Fruit fly (Drosophila melanogaster) whole organism, embryonic: ENCODE data around the gene CG7272.

ENCODE experiments used
- CG10209 ChIP-seq: fragments of 200-800 bp; sonication (Bioruptor generic); optimal IDR thresholded peaks from 3 replicates; lab custom pipeline; 2017; ENCODE audit warnings: missing biosample characterization, mild to moderate bottlenecking, missing genetic modification characterization, missing genetic modification reagents
- CG10267 ChIP-seq: fragments of 200-800 bp; sonication (Bioruptor generic); optimal IDR thresholded peaks from 2 replicates; lab custom pipeline; 2018; ENCODE audit warnings: missing biosample characterization, mild to moderate bottlenecking, missing genetic modification characterization, moderate library complexity
- CG10543 ChIP-seq: fragments of 200-800 bp; sonication (Bioruptor generic); optimal IDR thresholded peaks from 3 replicates; lab custom pipeline; 2017; ENCODE audit warnings: missing biosample characterization, mild to moderate bottlenecking, missing genetic modification characterization, moderate library complexity
- CG10979 ChIP-seq: fragments of 200-800 bp; sonication (Bioruptor generic); optimal IDR thresholded peaks from 2 replicates; lab custom pipeline; 2018; ENCODE audit warnings: missing biosample characterization, mild to moderate bottlenecking, missing genetic modification characterization, moderate library complexity
- CG11723 ChIP-seq: fragments of 200-800 bp; sonication (Bioruptor generic); optimal IDR thresholded peaks from 2 replicates; lab custom pipeline; 2017; ENCODE audit warnings: missing biosample characterization, mild to moderate bottlenecking, missing genetic modification characterization
- CG12071 ChIP-seq: fragments of 200-800 bp; sonication (Bioruptor generic); optimal IDR thresholded peaks from 3 replicates; lab custom pipeline; 2018; ENCODE audit warnings: missing biosample characterization, mild to moderate bottlenecking, missing genetic modification characterization
- CG12299 ChIP-seq: fragments of 200-800 bp; sonication (Bioruptor generic); optimal IDR thresholded peaks from 2 replicates; lab custom pipeline; 2018; ENCODE audit warnings: missing biosample characterization, mild to moderate bottlenecking, missing genetic modification characterization
- CG12769 ChIP-seq: fragments of 200-800 bp; sonication (Bioruptor generic); optimal IDR thresholded peaks from 2 replicates; lab custom pipeline; 2019; ENCODE audit warnings: missing biosample characterization, mild to moderate bottlenecking, missing genetic modification characterization, moderate library complexity
- CG13296 ChIP-seq: fragments of 200-800 bp; sonication (Bioruptor generic); optimal IDR thresholded peaks from 3 replicates; lab custom pipeline; 2018; ENCODE audit warnings: missing biosample characterization, mild to moderate bottlenecking, missing genetic modification characterization
- CG14050 ChIP-seq: fragments of 200-800 bp; sonication (Bioruptor generic); IDR thresholded peaks from 3 replicates; pipeline ENCODE4 v1.3.6; 2022; ENCODE audit warnings: missing biosample characterization, missing genetic modification characterization
- CG14710 ChIP-seq: fragments of 200-800 bp; sonication (Bioruptor generic); optimal IDR thresholded peaks from 3 replicates; lab custom pipeline; 2019; ENCODE audit warnings: missing biosample characterization, mild to moderate bottlenecking, missing genetic modification characterization, moderate library complexity
- CG1603 ChIP-seq: fragments of 200-800 bp; sonication (Bioruptor generic); optimal IDR thresholded peaks from 2 replicates; lab custom pipeline; 2019; ENCODE audit warnings: missing biosample characterization, mild to moderate bottlenecking, missing genetic modification characterization, moderate library complexity
- CG17328 ChIP-seq: fragments of 200-800 bp; sonication (Bioruptor generic); IDR thresholded peaks from 2 replicates; pipeline ENCODE4 v1.3.6; 2022; ENCODE audit warnings: missing biosample characterization, missing genetic modification characterization
- CG17359 ChIP-seq: fragments of 200-800 bp; sonication (Bioruptor generic); optimal IDR thresholded peaks from 3 replicates; lab custom pipeline; 2018; ENCODE audit warnings: missing biosample characterization, mild to moderate bottlenecking, missing genetic modification characterization, moderate library complexity
- CG1832 ChIP-seq: fragments of 200-800 bp; sonication (Bioruptor generic); optimal IDR thresholded peaks from 2 replicates; lab custom pipeline; 2017; ENCODE audit warnings: missing biosample characterization, mild to moderate bottlenecking, missing genetic modification characterization, inconsistent platforms
- CG3281 ChIP-seq: fragments of 200-800 bp; sonication (Bioruptor generic); optimal IDR thresholded peaks from 3 replicates; lab custom pipeline; 2017; ENCODE audit warnings: missing biosample characterization, mild to moderate bottlenecking, missing genetic modification characterization
- CG33557 ChIP-seq: fragments of 200-800 bp; sonication (Bioruptor generic); optimal IDR thresholded peaks from 2 replicates; lab custom pipeline; 2019; ENCODE audit warnings: missing biosample characterization, mild to moderate bottlenecking, missing genetic modification characterization, moderate library complexity
- CG3407 ChIP-seq: fragments of 200-800 bp; sonication (Bioruptor generic); optimal IDR thresholded peaks from 2 replicates; lab custom pipeline; 2018; ENCODE audit warnings: missing biosample characterization, mild to moderate bottlenecking, missing genetic modification characterization
- CG34376 ChIP-seq: fragments of 200-800 bp; sonication (Bioruptor generic); optimal IDR thresholded peaks from 2 replicates; lab custom pipeline; 2018; ENCODE audit warnings: missing biosample characterization, mild to moderate bottlenecking, missing genetic modification characterization
- CG3726 ChIP-seq: fragments of 200-800 bp; sonication (Bioruptor generic); IDR thresholded peaks from 3 replicates; pipeline ENCODE4, ENCODE4 v1.3.6; 2022; ENCODE audit warnings: missing biosample characterization, missing genetic modification characterization
- CG4328 ChIP-seq: fragments of 200-800 bp; sonication (Bioruptor generic); optimal IDR thresholded peaks from 3 replicates; lab custom pipeline; 2017; ENCODE audit warnings: missing biosample characterization, missing genetic modification reagents, missing genetic modification characterization
- CG4360 ChIP-seq: fragments of 200-800 bp; sonication (Bioruptor generic); IDR thresholded peaks from 2 replicates; pipeline ENCODE4 v1.3.6; 2022; ENCODE audit warnings: missing biosample characterization, missing genetic modification characterization
- CG4707 ChIP-seq: fragments of 200-800 bp; sonication (Bioruptor generic); optimal IDR thresholded peaks from 2 replicates; lab custom pipeline; 2018; ENCODE audit warnings: missing biosample characterization, mild to moderate bottlenecking, missing genetic modification characterization, moderate library complexity
- CG5180 ChIP-seq: fragments of 200-800 bp; sonication (Bioruptor generic); optimal IDR thresholded peaks from 3 replicates; lab custom pipeline; 2017; ENCODE audit warnings: missing biosample characterization, missing genetic modification characterization, mild to moderate bottlenecking, moderate library complexity, missing genetic modification reagents
- CG6813 ChIP-seq: fragments of 200-800 bp; sonication (Bioruptor generic); optimal IDR thresholded peaks from 2 replicates; lab custom pipeline; 2017; ENCODE audit warnings: missing biosample characterization, missing genetic modification characterization, mild to moderate bottlenecking, moderate library complexity, missing genetic modification reagents
- CG8281 ChIP-seq: fragments of 200-800 bp; sonication (Bioruptor generic); optimal IDR thresholded peaks from 2 replicates; lab custom pipeline; 2018; ENCODE audit warnings: missing biosample characterization, mild to moderate bottlenecking, missing genetic modification characterization, moderate library complexity
- CG8290 ChIP-seq, 3 experiments: fragments of 200-800 bp; sonication (Bioruptor generic); optimal IDR thresholded peaks; 2 replicates each; lab custom pipeline; 2016 to 2019; ENCODE audit warnings: missing biosample characterization in 3 of 3, missing genetic modification characterization in 3 of 3, mild to moderate bottlenecking in 2 of 3, moderate library complexity in 1 of 3
- D19A ChIP-seq: fragments of 200-800 bp; optimal IDR thresholded peaks from 3 replicates; lab custom pipeline; 2019; ENCODE audit warnings: missing biosample characterization, mild to moderate bottlenecking, missing genetic modification characterization, moderate library complexity
- GATAe ChIP-seq: fragments of 200-800 bp; sonication (Bioruptor generic); conservative IDR thresholded peaks from 2 replicates; pipeline ENCODE4 v1.3.6; 2022; ENCODE audit warnings: missing biosample characterization, missing genetic modification characterization
- HLH54F ChIP-seq: fragments of 200-800 bp; sonication (Bioruptor generic); optimal IDR thresholded peaks from 3 replicates; lab custom pipeline; 2016; ENCODE audit warnings: missing biosample characterization, missing genetic modification characterization
- Hmx ChIP-seq: fragments of 200-800 bp; sonication (Bioruptor generic); optimal IDR thresholded peaks from 2 replicates; lab custom pipeline; 2016; ENCODE audit warnings: missing biosample characterization, missing genetic modification characterization
- MTF-1 ChIP-seq: fragments of 200-800 bp; sonication (Bioruptor generic); optimal IDR thresholded peaks from 2 replicates; lab custom pipeline; 2018; ENCODE audit warnings: missing biosample characterization, mild to moderate bottlenecking, missing genetic modification characterization, borderline replicate concordance
- Med ChIP-seq: fragments of 200-800 bp; sonication (Bioruptor generic); peaks from one replicate; lab custom pipeline; 2016; ENCODE audit warnings: missing biosample characterization, missing genetic modification characterization, mild to moderate bottlenecking, inconsistent platforms, moderate library complexity
- Sox100B ChIP-seq: fragments of 200-800 bp; sonication (Bioruptor generic); optimal IDR thresholded peaks from 3 replicates; lab custom pipeline; 2018; ENCODE audit warnings: missing biosample characterization, mild to moderate bottlenecking, missing genetic modification characterization
- Sry-β ChIP-seq: fragments of 200-800 bp; sonication (Bioruptor generic); optimal IDR thresholded peaks from 2 replicates; lab custom pipeline; 2018; ENCODE audit warnings: missing biosample characterization, mild to moderate bottlenecking, missing genetic modification characterization, moderate library complexity
- Vsx1 ChIP-seq: fragments of 200-800 bp; sonication (Bioruptor generic); optimal IDR thresholded peaks from 2 replicates; lab custom pipeline; 2017; ENCODE audit warnings: missing biosample characterization, mild to moderate bottlenecking, missing genetic modification characterization, missing genetic modification reagents
- bsh ChIP-seq, 2 experiments: fragments of 200-800 bp; sonication (Bioruptor generic); optimal IDR thresholded peaks; 2 replicates each; lab custom pipeline; 2017 to 2018; ENCODE audit warnings: mild to moderate bottlenecking in 2 of 2, missing biosample characterization in 2 of 2, missing genetic modification characterization in 2 of 2, moderate library complexity in 1 of 2
- cg ChIP-seq: fragments of 200-800 bp; sonication (Bioruptor generic); optimal IDR thresholded peaks from 3 replicates; lab custom pipeline; 2019; ENCODE audit warnings: missing biosample characterization, mild to moderate bottlenecking, missing genetic modification characterization, moderate library complexity
- ci ChIP-seq: fragments of 200-800 bp; sonication (Bioruptor generic); IDR thresholded peaks from 3 replicates; pipeline ENCODE4 v1.3.6; 2022; ENCODE audit warnings: missing biosample characterization, missing genetic modification characterization
- en ChIP-seq: fragments of 200-800 bp; sonication (Bioruptor generic); optimal IDR thresholded peaks from 2 replicates; lab custom pipeline; 2016; ENCODE audit warnings: missing biosample characterization, missing genetic modification characterization
- eyg ChIP-seq: fragments of 200-800 bp; sonication (Bioruptor generic); optimal IDR thresholded peaks from 3 replicates; lab custom pipeline; 2016; ENCODE audit warnings: missing biosample characterization, missing genetic modification characterization
- fd64A ChIP-seq: fragments of 200-800 bp; sonication (Bioruptor generic); optimal IDR thresholded peaks from 3 replicates; lab custom pipeline; 2018; ENCODE audit warnings: missing biosample characterization, mild to moderate bottlenecking, missing genetic modification characterization
- lab ChIP-seq: fragments of 200-800 bp; sonication (Bioruptor generic); optimal IDR thresholded peaks from 3 replicates; lab custom pipeline; 2017; ENCODE audit warnings: missing biosample characterization, missing genetic modification characterization, mild to moderate bottlenecking, moderate library complexity, missing genetic modification reagents
- lmd ChIP-seq: fragments of 200-800 bp; sonication (Bioruptor generic); IDR thresholded peaks from 2 replicates; pipeline ENCODE4 v1.3.6; 2022; ENCODE audit warnings: missing biosample characterization, missing genetic modification characterization
- nom ChIP-seq: fragments of 200-800 bp; sonication (Bioruptor generic); optimal IDR thresholded peaks from 2 replicates; lab custom pipeline; 2017; ENCODE audit warnings: missing biosample characterization, missing genetic modification characterization, mild to moderate bottlenecking, moderate library complexity, missing genetic modification reagents
- tap ChIP-seq: fragments of 200-800 bp; optimal IDR thresholded peaks from 3 replicates; lab custom pipeline; 2019; ENCODE audit warnings: missing biosample characterization, mild to moderate bottlenecking, missing genetic modification characterization, moderate library complexity

The CG7272 gene

dm6 chr3L:15530071-15530470 lies 29.3 kb downstream of the CG7272 start:
- TF ChIP-seq Med (GFP tag; lab: Kevin White, UChicago): peak; percentile 66
- TF ChIP-seq CG34376 (GFP tag; lab: Kevin White, UChicago): no peak
- no peak for TF ChIP-seq CG1832 (GFP tag; lab: Kevin White, UChicago)
- peak; percentile 58 for TF ChIP-seq D19A (tag; lab: Kevin White, UChicago)

- peak; percentile 26 for TF ChIP-seq CG12071 (GFP tag; lab: Kevin White, UChicago)
- no peak for TF ChIP-seq GATAe
- peak; percentile 28 for TF ChIP-seq CG14710 (tag; lab: Kevin White, UChicago)
- TF ChIP-seq Hmx (GFP tag; lab: Kevin White, UChicago): no peak
- peak; percentile 31 for TF ChIP-seq CG17359 (tag; lab: Kevin White, UChicago)
- TF ChIP-seq ci (GFP tag; lab: Robert Waterston, UW): peak; percentile 43; the same call in 1 of the 3 replicates
- peak; percentile 29 for TF ChIP-seq CG4328 (GFP tag; lab: Kevin White, UChicago)
- TF ChIP-seq CG11723: peak; percentile 39
- TF ChIP-seq CG3726 (GFP tag; lab: Robert Waterston, UW): no peak
- peak; percentile 35 for TF ChIP-seq CG12299
- no peak for TF ChIP-seq CG13296
- TF ChIP-seq CG10267 (tag; lab: Kevin White, UChicago): no peak
- TF ChIP-seq en (GFP tag; lab: Kevin White, UChicago): no peak
- TF ChIP-seq CG8290 (GFP tag; optimal IDR thresholded peaks at IDR 0.05; lab: Kevin White, UChicago): no peak
- TF ChIP-seq CG8290 (tag; optimal IDR thresholded peaks at IDR 0.05; lab: Kevin White, UChicago): peak; percentile 34 to 49
- TF ChIP-seq CG1603 (tag; lab: Kevin White, UChicago): peak; percentile 28
- TF ChIP-seq tap: peak; percentile 0
- peak; percentile 29 for TF ChIP-seq Sox100B (GFP tag; lab: Kevin White, UChicago)
- TF ChIP-seq lab: peak; percentile 24
- no peak for TF ChIP-seq HLH54F (GFP tag; lab: Kevin White, UChicago)
- peak; percentile 37; the same call in 1 of the 2 replicates for TF ChIP-seq CG4360 (GFP tag; lab: Robert Waterston, UW)
- peak; percentile 19 for TF ChIP-seq cg (GFP tag; lab: Kevin White, UChicago)
- peak; percentile 31 for TF ChIP-seq CG6813
- TF ChIP-seq CG10979: no peak
- TF ChIP-seq CG3407 (GFP tag; lab: Kevin White, UChicago): peak; percentile 23
- peak; percentile 32 for TF ChIP-seq nom
- TF ChIP-seq fd64A (GFP tag; lab: Kevin White, UChicago): peak; percentile 11
- TF ChIP-seq Vsx1 (GFP tag; lab: Kevin White, UChicago): no peak
- peak; percentile 33 for TF ChIP-seq CG5180 (GFP tag; lab: Kevin White, UChicago)
- TF ChIP-seq bsh (GFP tag; optimal IDR thresholded peaks at IDR 0.05; lab: Kevin White, UChicago): peak in 1 of 2 experiments; percentile 34
- TF ChIP-seq lmd: no peak
- no peak for TF ChIP-seq CG3281 (GFP tag; lab: Kevin White, UChicago)
- TF ChIP-seq CG10543 (GFP tag; lab: Kevin White, UChicago): no peak
- peak; percentile 54 for TF ChIP-seq CG8281
- TF ChIP-seq CG14050 (GFP tag; lab: Robert Waterston, UW): no peak
- peak; percentile 3 for TF ChIP-seq Sry-β (GFP tag; lab: Kevin White, UChicago)
- TF ChIP-seq CG4707 (GFP tag; lab: Kevin White, UChicago): peak; percentile 40
- TF ChIP-seq MTF-1 (GFP tag; lab: Kevin White, UChicago): peak; percentile 32
- TF ChIP-seq CG33557 (GFP tag; lab: Kevin White, UChicago): peak; percentile 57
- TF ChIP-seq CG12769: peak; percentile 66
- no peak for TF ChIP-seq CG17328
- peak; percentile 2 for TF ChIP-seq CG10209 (GFP tag; lab: Kevin White, UChicago)
- TF ChIP-seq eyg: no peak
Measured at dm6 chr3L:15530638-15531225, 30.0 kb downstream of the CG7272 start.
